Fruit fly (Drosophila melanogaster): ENCODE data around the gene dos.

The dos gene

DNA sequence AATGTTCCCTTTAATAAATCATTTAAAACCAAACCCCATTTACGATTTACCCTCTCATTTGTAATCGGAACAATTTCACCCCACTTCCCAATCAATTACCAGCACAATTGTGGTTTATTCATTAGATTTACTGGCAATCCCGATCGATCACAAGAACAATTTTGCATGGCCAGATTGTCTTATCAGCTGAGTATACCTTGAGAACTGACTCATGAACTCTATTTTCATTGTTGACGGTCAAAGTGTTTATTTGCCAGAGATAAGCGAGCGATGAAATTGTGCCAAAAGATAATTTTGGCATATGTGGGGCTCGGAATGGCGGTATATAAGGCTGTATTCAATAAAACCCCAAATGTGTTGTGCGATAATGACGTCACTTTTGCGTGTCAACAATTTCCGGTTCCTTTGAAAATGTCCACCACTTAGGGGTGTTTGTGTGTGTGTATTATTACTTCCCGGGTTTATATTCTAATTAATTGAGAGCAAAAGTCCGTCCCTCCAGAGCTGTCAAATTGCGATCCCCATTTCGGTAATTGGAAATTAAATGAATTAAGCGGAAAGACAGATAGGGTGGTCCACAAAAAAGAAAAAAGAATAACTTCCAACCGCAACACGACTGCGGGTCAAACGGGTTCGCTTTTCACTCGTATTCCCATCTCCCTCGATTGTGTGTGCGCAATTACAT lies 16.2 kb upstream of the dos start (continued):
- TF ChIP-seq gcm (GFP tag; optimal IDR thresholded peaks at IDR 0.05) (peak; percentile 16), CG12155 (GFP tag; optimal IDR thresholded peaks at IDR 0.05) (no peak), tna (GFP tag; IDR thresholded peaks at IDR 0.05; ENCODE audit: partially characterized antibody) (no peak), CTCF (GFP tag; optimal IDR thresholded peaks at IDR 0.05) (no peak), CG11093 (GFP tag; IDR thresholded peaks at IDR 0.05) (no peak), mirr (GFP tag; optimal IDR thresholded peaks at IDR 0.05) (peak; percentile 88), cg (GFP tag; optimal IDR thresholded peaks at IDR 0.05) (peak; percentile 3), zf30C (GFP tag; optimal IDR thresholded peaks at IDR 0.05) (no peak), Xrp1 (GFP tag; IDR thresholded peaks at IDR 0.05) (no peak)

DNA sequence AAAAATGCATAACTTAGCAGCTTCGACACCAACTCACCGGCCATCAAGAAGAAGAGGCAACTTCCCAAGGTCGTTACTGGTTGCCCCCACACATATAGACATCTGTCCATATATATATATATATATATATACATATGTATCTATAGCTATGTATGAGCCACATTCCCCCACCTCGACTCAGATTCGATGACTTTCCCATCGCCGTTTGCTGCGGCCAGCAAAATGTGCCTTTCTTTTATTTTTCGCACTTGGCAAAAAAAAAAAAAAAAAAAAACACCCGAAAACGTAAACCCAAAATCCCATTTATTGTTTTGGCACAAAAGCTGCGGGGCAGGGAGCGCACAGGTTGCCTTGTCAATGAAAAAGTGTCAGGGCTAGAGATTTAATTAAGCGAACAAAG lies 14.5 kb upstream of the dos start:
- no peak for TF ChIP-seq Fer2 (tag; optimal IDR thresholded peaks at IDR 0.05)
- no peak for TF ChIP-seq Sox102F (GFP tag; optimal IDR thresholded peaks at IDR 0.05)
- peak; percentile 56; the same call in 2 of the 3 replicates for TF ChIP-seq sr (GFP tag; IDR thresholded peaks at IDR 0.05)

DNA sequence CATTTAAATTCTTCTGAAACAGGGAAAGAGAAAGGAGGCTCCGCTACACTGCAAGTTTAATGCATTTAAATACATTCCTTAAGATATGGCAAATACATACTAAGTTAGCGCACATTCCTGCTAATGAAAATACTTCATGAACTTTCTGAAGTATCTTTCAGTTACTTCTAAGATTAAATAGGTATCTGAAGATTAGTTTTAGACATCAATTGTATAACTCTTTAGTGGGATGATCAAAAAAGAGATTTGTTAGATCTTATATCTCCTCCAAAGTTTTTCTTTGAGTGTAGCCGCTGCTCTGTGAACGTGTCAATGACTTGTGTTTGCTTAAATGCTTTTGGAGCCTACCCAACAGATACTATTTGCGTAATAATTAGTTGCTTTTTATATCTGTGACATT lies 14.0 kb upstream of the dos start:
- TF ChIP-seq Pdp1 (GFP tag; optimal IDR thresholded peaks at IDR 0.05): peak in 1 of 2 experiments; percentile 62
- TF ChIP-seq HLH3B (GFP tag; IDR thresholded peaks at IDR 0.05): no peak
- no peak for TF ChIP-seq hb (GFP tag; IDR thresholded peaks at IDR 0.05; ENCODE audit: partially characterized antibody)
- no peak for TF ChIP-seq ara (GFP tag; IDR thresholded peaks at IDR 0.05)
- TF ChIP-seq CG14710 (tag; optimal IDR thresholded peaks at IDR 0.05): peak; percentile 15
- TF ChIP-seq CG2712 (tag; optimal IDR thresholded peaks at IDR 0.05): peak; percentile 21
- no peak for TF ChIP-seq CG5180 (GFP tag; optimal IDR thresholded peaks at IDR 0.05)
- TF ChIP-seq wor (GFP tag; IDR thresholded peaks at IDR 0.05): no peak
- TF ChIP-seq pum (GFP tag; optimal IDR thresholded peaks at IDR 0.05): no peak
- peak; percentile 3 for TF ChIP-seq CG4820 (GFP tag; optimal IDR thresholded peaks at IDR 0.05)
- no peak for TF ChIP-seq Vsx1 (GFP tag; optimal IDR thresholded peaks at IDR 0.05)
- peak; percentile 12 for TF ChIP-seq CG4424 (GFP tag; optimal IDR thresholded peaks at IDR 0.05)
- TF ChIP-seq D19A (tag; optimal IDR thresholded peaks at IDR 0.05): peak; percentile 23
- TF ChIP-seq bab2 (GFP tag; optimal IDR thresholded peaks at IDR 0.05): peak; percentile 34
- peak; percentile 15 for TF ChIP-seq CG15269 (tag; optimal IDR thresholded peaks at IDR 0.05)
- no peak for TF ChIP-seq Nf-YB (GFP tag; optimal IDR thresholded peaks at IDR 0.05)
- peak; percentile 26 for TF ChIP-seq Fer3 (tag; optimal IDR thresholded peaks at IDR 0.05)
- peak; percentile 56 for TF ChIP-seq Drgx (GFP tag; IDR thresholded peaks at IDR 0.05)
- no peak for TF ChIP-seq jumu (GFP tag; optimal IDR thresholded peaks at IDR 0.05)
- no peak for TF ChIP-seq Abd-B (GFP tag; optimal IDR thresholded peaks at IDR 0.05)
- TF ChIP-seq Blimp-1 (GFP tag; optimal IDR thresholded peaks at IDR 0.05): peak; percentile 36
- TF ChIP-seq ac (GFP tag; optimal IDR thresholded peaks at IDR 0.05): no peak
- peak; percentile 32; the same call in 1 of the 2 replicates for TF ChIP-seq Ada2b (GFP tag; IDR thresholded peaks at IDR 0.05)
- no peak for TF ChIP-seq trh (GFP tag; optimal IDR thresholded peaks at IDR 0.05)
- no peak for TF ChIP-seq unc-4 (GFP tag; IDR thresholded peaks at IDR 0.05; ENCODE audit: partially characterized antibody)
- TF ChIP-seq tin (GFP tag; optimal IDR thresholded peaks at IDR 0.05): peak; percentile 4
- peak; percentile 40 for TF ChIP-seq Sox100B (GFP tag; optimal IDR thresholded peaks at IDR 0.05)
- no peak for TF ChIP-seq CG16815 (GFP tag; optimal IDR thresholded peaks at IDR 0.05)
- TF ChIP-seq pros (GFP tag; optimal IDR thresholded peaks at IDR 0.05): no peak
- TF ChIP-seq mirr (GFP tag; optimal IDR thresholded peaks at IDR 0.05): no peak
- no peak for TF ChIP-seq CG3838 (GFP tag; optimal IDR thresholded peaks at IDR 0.05)
- TF ChIP-seq CG2120 (GFP tag; optimal IDR thresholded peaks at IDR 0.05): no peak
- TF ChIP-seq CG7839 (tag; optimal IDR thresholded peaks at IDR 0.05): peak; percentile 32
- TF ChIP-seq toy (GFP tag; IDR thresholded peaks at IDR 0.05): no peak
- TF ChIP-seq Sry-δ (GFP tag; optimal IDR thresholded peaks at IDR 0.05): peak; percentile 12
- TF ChIP-seq CG18599 (GFP tag; optimal IDR thresholded peaks at IDR 0.05): peak; percentile 19
